Worm (Caenorhabditis elegans) whole organism, L3 larva: ENCODE data around the gene sto-2.

Experiments used
- R02D3.7 ChIP-seq: fragments of 150-350 bp; optimal IDR thresholded peaks from 2 replicates; lab custom pipeline; 2014; ENCODE audit warnings: missing biosample characterization, missing genetic modification characterization
- aly-2 ChIP-seq: fragments of 150-350 bp; optimal IDR thresholded peaks from 2 replicates; lab custom pipeline; 2014; ENCODE audit warnings: missing biosample characterization, missing genetic modification characterization
- ama-1 ChIP-seq: fragments of 150-350 bp; optimal IDR thresholded peaks from 2 replicates; lab custom pipeline; 2018
- eor-1 ChIP-seq, 2 experiments: fragments of 150-350 bp; optimal IDR thresholded peaks; 2 replicates each; lab custom pipeline; 2014 to 2018; ENCODE audit warnings: missing biosample characterization in 2 of 2, missing genetic modification characterization in 2 of 2
- fos-1 ChIP-seq: fragments of 150-350 bp; optimal IDR thresholded peaks from 2 replicates; lab custom pipeline; 2014; ENCODE audit warnings: missing biosample characterization, missing genetic modification characterization
- nfya-1 ChIP-seq: sonication (generic microtip); optimal IDR thresholded peaks from 2 replicates; lab custom pipeline; 2017; ENCODE audit warnings: missing genetic modification characterization, mild to moderate bottlenecking, missing compliant biosample characterization, antibody characterized with exemption, moderate library complexity; ENCODE audit not compliant: insufficient read depth
- nhr-11 ChIP-seq: fragments of 150-350 bp; optimal IDR thresholded peaks from 2 replicates; lab custom pipeline; 2014; ENCODE audit warnings: missing biosample characterization, missing genetic modification characterization
- nhr-67 ChIP-seq: fragments of 150-350 bp; optimal IDR thresholded peaks from 2 replicates; lab custom pipeline; 2014; ENCODE audit warnings: missing biosample characterization, missing genetic modification characterization
- nhr-77 ChIP-seq: fragments of 150-350 bp; optimal IDR thresholded peaks from 2 replicates; lab custom pipeline; 2014; ENCODE audit warnings: missing biosample characterization, missing genetic modification characterization
- skn-1 ChIP-seq: fragments of 150-350 bp; optimal IDR thresholded peaks from 2 replicates; lab custom pipeline; 2014; ENCODE audit warnings: missing biosample characterization, missing genetic modification characterization
- snpc-4 ChIP-seq: fragments of 150-350 bp; optimal IDR thresholded peaks from 2 replicates; lab custom pipeline; 2014; ENCODE audit warnings: missing biosample characterization, missing genetic modification characterization
- tbx-2 ChIP-seq: sonication (generic microtip); optimal IDR thresholded peaks from 2 replicates; lab custom pipeline; 2016; ENCODE audit warnings: mild to moderate bottlenecking, missing genetic modification characterization, missing compliant biosample characterization
- unc-39 ChIP-seq: sonication (generic microtip); optimal IDR thresholded peaks from 4 replicates; lab custom pipeline; 2017; ENCODE audit warnings: missing biosample characterization, missing genetic modification characterization
- ztf-4 ChIP-seq: fragments of 150-350 bp; optimal IDR thresholded peaks from 2 replicates; lab custom pipeline; 2014; ENCODE audit warnings: missing biosample characterization, missing genetic modification characterization

ce11 chrX:5335368-5335767, 12.2 kb upstream of the sto-2 start, which contains the start of gene C26B9.6:
- TF ChIP-seq ztf-4 (tag; lab: Kevin White, UChicago) (no peak), unc-39 (no peak), tbx-2 (tag; lab: Kevin White, UChicago) (no peak), snpc-4 (tag; lab: Kevin White, UChicago) (no peak), ama-1 (lab: Kevin White, UChicago) (no peak), eor-1 (tag; optimal IDR thresholded peaks at IDR 0.05; lab: Kevin White, UChicago) (no peak), skn-1 (tag; lab: Kevin White, UChicago) (no peak), nhr-77 (tag; lab: Kevin White, UChicago) (no peak), nhr-11 (tag; lab: Kevin White, UChicago) (no peak), aly-2 (no peak), fos-1 (tag; lab: Kevin White, UChicago) (no peak), R02D3.7 (no peak), nfya-1 (tag; lab: Kevin White, UChicago) (no peak), nhr-67 (tag; lab: Kevin White, UChicago) (no peak)
